Worm (Caenorhabditis elegans) whole organism, young adult: ENCODE results near the gene abch-1.

Experiments
- B0035.1 ChIP-seq: sonication (generic microtip); optimal IDR thresholded peaks from 2 replicates; lab custom pipeline; 2016; ENCODE audit warnings: missing genetic modification characterization, mild to moderate bottlenecking, missing compliant biosample characterization, missing genotype, missing genetic modification reagents
- C06A6.2 ChIP-seq: fragments of 200-800 bp; sonication (Bioruptor generic); conservative IDR thresholded peaks from 2 replicates; pipeline ENCODE4 v1.3.6; 2022; ENCODE audit warnings: missing genetic modification characterization, missing compliant biosample characterization
- F39B2.1 ChIP-seq: fragments of 200-800 bp; sonication (Bioruptor generic); IDR thresholded peaks from 2 replicates; pipeline ENCODE4 v1.3.6; 2022; ENCODE audit warnings: missing genetic modification reagents, missing genetic modification characterization, missing compliant biosample characterization
- F57A8.1 ChIP-seq: fragments of 200-800 bp; sonication (Bioruptor generic); optimal IDR thresholded peaks from 2 replicates; lab custom pipeline; 2018; ENCODE audit warnings: mild to moderate bottlenecking, missing genetic modification characterization, moderate library complexity, missing compliant biosample characterization
- K12H6.12 ChIP-seq: fragments of 200-800 bp; sonication (Bioruptor generic); optimal IDR thresholded peaks from 2 replicates; lab custom pipeline; 2018; ENCODE audit warnings: mild to moderate bottlenecking, missing genetic modification characterization, missing compliant biosample characterization
- Y53G8AR.9 ChIP-seq: fragments of 200-800 bp; sonication (Bioruptor generic); conservative IDR thresholded peaks from 2 replicates; pipeline ENCODE4 v1.3.6; 2022; ENCODE audit warnings: missing genetic modification reagents, missing genetic modification characterization, missing compliant biosample characterization
- Y95B8A.8 ChIP-seq: fragments of 200-800 bp; sonication (Bioruptor generic); IDR thresholded peaks from 2 replicates; pipeline ENCODE4 v1.3.6; 2022; ENCODE audit warnings: missing genetic modification reagents, missing genetic modification characterization, missing compliant biosample characterization
- ama-1 ChIP-seq, 3 experiments: fragments of 150-350 bp in 1 of 3; sonication (generic microtip) in 2 of 3; optimal IDR thresholded peaks; 2 replicates each; lab custom pipeline; 2014 to 2018; ENCODE audit warnings: missing biosample characterization in 2 of 3, missing genetic modification characterization in 2 of 3, missing genetic modification reagents in 2 of 3
- aptf-2 ChIP-seq: fragments of 200-800 bp; sonication (Bioruptor generic); conservative IDR thresholded peaks from 2 replicates; pipeline ENCODE4 v1.3.6; 2022; ENCODE audit warnings: missing genetic modification reagents, missing genetic modification characterization, missing compliant biosample characterization
- atf-7 ChIP-seq: sonication (generic microtip); optimal IDR thresholded peaks from 2 replicates; lab custom pipeline; 2017; ENCODE audit warnings: mild to moderate bottlenecking, missing genetic modification characterization, missing compliant biosample characterization
- bed-2 ChIP-seq: fragments of 200-800 bp; sonication (Bioruptor generic); IDR thresholded peaks from 2 replicates; pipeline ENCODE4 v1.3.6; 2022; ENCODE audit warnings: missing genetic modification reagents, missing genetic modification characterization, missing compliant biosample characterization
- cebp-2 ChIP-seq: fragments of 200-800 bp; sonication (Bioruptor generic); IDR thresholded peaks from 2 replicates; pipeline ENCODE4 v1.3.6; 2022; ENCODE audit warnings: missing genetic modification characterization, missing compliant biosample characterization
- ceh-58 ChIP-seq: fragments of 200-800 bp; sonication (Bioruptor generic); IDR thresholded peaks from 2 replicates; pipeline ENCODE4 v1.3.6; 2022; ENCODE audit warnings: missing genetic modification characterization, missing compliant biosample characterization
- die-1 ChIP-seq: sonication (generic microtip); optimal IDR thresholded peaks from 2 replicates; lab custom pipeline; 2016; ENCODE audit warnings: missing genotype, mild to moderate bottlenecking, missing genetic modification characterization, missing compliant biosample characterization
- egl-44 ChIP-seq: fragments of 200-800 bp; sonication (Bioruptor generic); IDR thresholded peaks from 2 replicates; pipeline ENCODE4 v1.3.6; 2022; ENCODE audit warnings: missing genetic modification reagents, missing genetic modification characterization, missing compliant biosample characterization
- ets-4 ChIP-seq: fragments of 200-800 bp; sonication (Bioruptor generic); optimal IDR thresholded peaks from 2 replicates; lab custom pipeline; 2018; ENCODE audit warnings: mild to moderate bottlenecking, missing genetic modification characterization, missing compliant biosample characterization
- lin-26 ChIP-seq: fragments of 200-800 bp; sonication (Bioruptor generic); IDR thresholded peaks from 2 replicates; pipeline ENCODE4 v1.3.6; 2022; ENCODE audit warnings: missing genetic modification reagents, missing genetic modification characterization, missing compliant biosample characterization
- lin-54 ChIP-seq: fragments of 200-800 bp; sonication (Bioruptor generic); optimal IDR thresholded peaks from 2 replicates; lab custom pipeline; 2018; ENCODE audit warnings: mild to moderate bottlenecking, missing genetic modification characterization, missing compliant biosample characterization
- lir-1 ChIP-seq: fragments of 200-800 bp; sonication (Bioruptor generic); conservative IDR thresholded peaks from 2 replicates; pipeline ENCODE4 v1.3.6; 2022; ENCODE audit warnings: missing genetic modification reagents, missing genetic modification characterization, missing compliant biosample characterization
- madf-8 ChIP-seq: fragments of 200-800 bp; sonication (Bioruptor generic); conservative IDR thresholded peaks from 2 replicates; pipeline ENCODE4 v1.3.6; 2022; ENCODE audit warnings: missing genetic modification reagents, missing genetic modification characterization, missing compliant biosample characterization
- mel-28 ChIP-seq: sonication (generic microtip); optimal IDR thresholded peaks from 2 replicates; lab custom pipeline; 2016; ENCODE audit warnings: borderline replicate concordance, mild to moderate bottlenecking, missing genetic modification characterization, missing compliant biosample characterization
- mxl-1 ChIP-seq: sonication (generic microtip); optimal IDR thresholded peaks from 2 replicates; lab custom pipeline; 2016; ENCODE audit warnings: missing genetic modification characterization, missing compliant biosample characterization
- nfya-1 ChIP-seq: sonication (generic microtip); optimal IDR thresholded peaks from 2 replicates; lab custom pipeline; 2017; ENCODE audit warnings: antibody characterized with exemption, missing compliant biosample characterization, missing genetic modification characterization, borderline replicate concordance; ENCODE audit not compliant: insufficient read depth
- nfya-2 ChIP-seq: fragments of 200-800 bp; sonication (Bioruptor generic); IDR thresholded peaks from 2 replicates; pipeline ENCODE4 v1.3.6; 2022; ENCODE audit warnings: missing genetic modification reagents, missing genetic modification characterization, missing compliant biosample characterization
- nhr-80 ChIP-seq: sonication (generic microtip); optimal IDR thresholded peaks from 2 replicates; lab custom pipeline; 2016; ENCODE audit warnings: missing genetic modification characterization, missing compliant biosample characterization
- nhr-90 ChIP-seq: sonication (generic microtip); optimal IDR thresholded peaks from 2 replicates; lab custom pipeline; 2016; ENCODE audit warnings: missing genotype, mild to moderate bottlenecking, missing genetic modification characterization, missing compliant biosample characterization
- rec-8 ChIP-seq, 2 experiments: sonication (generic microtip); optimal IDR thresholded peaks; 2 replicates each; lab custom pipeline; 2016; ENCODE audit warnings: mild to moderate bottlenecking in 2 of 2, missing genetic modification characterization in 2 of 2, missing genetic modification reagents in 2 of 2, missing genotype in 2 of 2, missing biosample characterization in 1 of 2, missing compliant biosample characterization in 1 of 2, moderate library complexity in 1 of 2
- rpc-1 ChIP-seq, 2 experiments: fragments of 150-350 bp in 1 of 2; sonication (generic microtip) in 1 of 2; optimal IDR thresholded peaks; 2 replicates each; lab custom pipeline; 2014 to 2018; ENCODE audit warnings: missing biosample characterization in 1 of 2, missing genetic modification characterization in 1 of 2, missing genetic modification reagents in 1 of 2, missing genotype in 1 of 2
- sdz-38 ChIP-seq: sonication (generic microtip); optimal IDR thresholded peaks from 2 replicates; lab custom pipeline; 2016; ENCODE audit warnings: missing genotype, missing genetic modification characterization, missing compliant biosample characterization
- snpc-1.1 ChIP-seq: sonication (generic microtip); optimal IDR thresholded peaks from 2 replicates; lab custom pipeline; 2017; ENCODE audit warnings: missing genetic modification characterization, mild to moderate bottlenecking, missing compliant biosample characterization, antibody characterized with exemption, moderate library complexity, missing genotype, missing genetic modification reagents; ENCODE audit not compliant: insufficient read depth
- snpc-1.3 ChIP-seq: sonication (generic microtip); optimal IDR thresholded peaks from 2 replicates; lab custom pipeline; 2017; ENCODE audit warnings: missing genetic modification characterization, mild to moderate bottlenecking, missing compliant biosample characterization, antibody characterized with exemption, moderate library complexity, missing genotype, missing genetic modification reagents; ENCODE audit not compliant: insufficient read depth
- somi-1 ChIP-seq: fragments of 200-800 bp; sonication (Bioruptor generic); optimal IDR thresholded peaks from 2 replicates; lab custom pipeline; 2018; ENCODE audit warnings: mild to moderate bottlenecking, missing genetic modification characterization, missing compliant biosample characterization
- tbp1 ChIP-seq: fragments of 200-800 bp; sonication (Bioruptor generic); optimal IDR thresholded peaks from 2 replicates; lab custom pipeline; 2018; ENCODE audit warnings: mild to moderate bottlenecking, missing genetic modification characterization, missing compliant biosample characterization
- tbx-9 ChIP-seq: sonication (generic microtip); optimal IDR thresholded peaks from 2 replicates; lab custom pipeline; 2016; ENCODE audit warnings: borderline replicate concordance, missing genetic modification characterization, inconsistent platforms, missing compliant biosample characterization
- tlf-1 ChIP-seq: fragments of 200-800 bp; sonication (Bioruptor generic); optimal IDR thresholded peaks from 2 replicates; lab custom pipeline; 2018; ENCODE audit warnings: mild to moderate bottlenecking, missing genetic modification characterization, missing compliant biosample characterization
- unc-130 ChIP-seq: sonication (generic microtip); optimal IDR thresholded peaks from 2 replicates; lab custom pipeline; 2016; ENCODE audit warnings: missing genetic modification reagents, missing genetic modification characterization, missing compliant biosample characterization
- zim-3 ChIP-seq: sonication (generic microtip); optimal IDR thresholded peaks from 2 replicates; lab custom pipeline; 2017; ENCODE audit warnings: mild to moderate bottlenecking, missing genetic modification characterization, moderate library complexity, missing compliant biosample characterization
- ztf-25 ChIP-seq: fragments of 200-800 bp; sonication (Bioruptor generic); IDR thresholded peaks from 2 replicates; pipeline ENCODE4 v1.3.6; 2022; ENCODE audit warnings: missing genetic modification reagents, missing genetic modification characterization, missing compliant biosample characterization
- ztf-28 ChIP-seq: fragments of 200-800 bp; sonication (Bioruptor generic); IDR thresholded peaks from 2 replicates; pipeline ENCODE4 v1.3.6; 2022; ENCODE audit warnings: missing genetic modification reagents, missing genetic modification characterization, missing compliant biosample characterization
- ztf-3 ChIP-seq: fragments of 200-800 bp; sonication (Bioruptor generic); optimal IDR thresholded peaks from 2 replicates; lab custom pipeline; 2018; ENCODE audit warnings: mild to moderate bottlenecking, missing genetic modification characterization, missing compliant biosample characterization
- ztf-6 ChIP-seq: fragments of 200-800 bp; sonication (Bioruptor generic); IDR thresholded peaks from 2 replicates; pipeline ENCODE4 v1.3.6; 2022; ENCODE audit warnings: missing genetic modification reagents, missing genetic modification characterization, missing compliant biosample characterization

Gene abch-1

DNA sequence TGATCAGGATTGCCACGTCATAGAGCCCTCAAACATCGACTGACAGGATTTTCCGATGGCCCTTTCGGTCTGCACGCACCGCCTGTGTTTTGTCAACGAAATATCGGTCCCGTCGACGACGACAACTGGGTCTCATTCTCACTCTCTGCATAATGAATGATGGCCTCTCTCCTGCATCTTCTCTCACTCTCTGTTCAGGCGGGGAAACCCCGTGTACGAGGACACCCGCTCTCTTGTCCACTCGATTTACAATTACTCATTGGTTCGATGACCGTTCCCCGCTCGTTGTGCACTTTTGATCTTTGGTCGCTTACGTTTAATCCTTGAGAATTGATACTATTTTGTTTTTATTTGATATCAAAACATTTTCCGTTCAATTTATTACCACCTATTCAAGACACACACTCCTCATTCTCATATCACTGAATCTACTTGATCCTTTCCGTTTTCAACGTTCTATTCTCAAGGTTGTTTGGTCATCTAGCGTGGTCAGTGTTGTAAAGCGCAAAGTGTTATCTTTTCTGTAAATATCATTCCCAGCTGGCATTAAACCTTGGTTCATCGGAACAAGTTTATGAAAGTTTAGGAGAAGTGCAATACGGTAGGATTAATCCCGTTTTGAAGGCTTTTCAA is 8.7 kb downstream of the abch-1 start:
- TF ChIP-seq lir-1 (GFP tag; lab: Robert Waterston, UW) (no peak), egl-44 (GFP tag; lab: Robert Waterston, UW) (0 out of 2 replicates have a peak, but pooled peaks have one; percentile 30), nhr-90 (tag; lab: Kevin White, UChicago) (peak; percentile 0), atf-7 (tag; lab: Kevin White, UChicago) (no peak), lin-26 (GFP tag; lab: Robert Waterston, UW) (0 out of 2 replicates have a peak, but pooled peaks have one; percentile 29), nhr-80 (tag; lab: Kevin White, UChicago) (peak; percentile 10), die-1 (tag; lab: Kevin White, UChicago) (peak; percentile 10), cebp-2 (GFP tag; lab: Robert Waterston, UW) (no peak), ama-1 (optimal IDR thresholded peaks at IDR 0.05; lab: Kevin White, UChicago) (no peak), ama-1 (GFP tag; optimal IDR thresholded peaks at IDR 0.05; lab: Kevin White, UChicago) (no peak)

DNA sequence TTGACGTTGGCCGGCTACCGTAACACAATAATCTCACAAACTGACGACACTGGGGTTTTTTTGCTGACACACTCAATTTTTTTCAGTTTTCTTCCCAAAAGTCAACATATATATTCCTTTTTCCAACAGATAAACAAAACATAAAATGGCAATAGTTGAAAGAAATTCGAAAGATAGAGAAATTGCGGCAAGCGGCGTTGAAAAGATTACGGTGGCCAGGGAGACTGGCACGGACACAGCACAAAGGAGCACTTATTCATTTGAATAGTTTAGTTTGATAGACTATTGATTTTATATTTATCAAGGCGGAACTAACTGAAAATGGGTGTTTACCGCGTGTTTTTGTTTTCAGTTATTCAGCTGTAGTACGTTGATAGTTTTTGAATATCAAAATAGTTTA is 10.1 kb downstream of the abch-1 start, which contains the start of gene toe-2:
TSS of gene toe-2 (minus strand) at position 70 of the 400 bp plus-strand sequence.
- TF ChIP-seq mel-28 (tag; lab: Kevin White, UChicago) = no peak
- TF ChIP-seq ztf-28 (GFP tag; lab: Robert Waterston, UW) = no peak
- no peak for TF ChIP-seq lin-54 (GFP tag; lab: Kevin White, UChicago)
- no peak for TF ChIP-seq B0035.1 (tag; lab: Kevin White, UChicago)
- no peak for TF ChIP-seq aptf-2 (GFP tag; lab: Robert Waterston, UW)
- no peak for TF ChIP-seq K12H6.12 (tag; lab: Kevin White, UChicago)
- no peak for TF ChIP-seq mxl-1
- no peak for TF ChIP-seq C06A6.2
- no peak for TF ChIP-seq lin-26 (GFP tag; lab: Robert Waterston, UW)
- TF ChIP-seq zim-3 (tag; lab: Kevin White, UChicago) = no peak
- TF ChIP-seq cebp-2 (GFP tag; lab: Robert Waterston, UW) = no peak
- TF ChIP-seq somi-1 (GFP tag; lab: Kevin White, UChicago) = no peak

DNA sequence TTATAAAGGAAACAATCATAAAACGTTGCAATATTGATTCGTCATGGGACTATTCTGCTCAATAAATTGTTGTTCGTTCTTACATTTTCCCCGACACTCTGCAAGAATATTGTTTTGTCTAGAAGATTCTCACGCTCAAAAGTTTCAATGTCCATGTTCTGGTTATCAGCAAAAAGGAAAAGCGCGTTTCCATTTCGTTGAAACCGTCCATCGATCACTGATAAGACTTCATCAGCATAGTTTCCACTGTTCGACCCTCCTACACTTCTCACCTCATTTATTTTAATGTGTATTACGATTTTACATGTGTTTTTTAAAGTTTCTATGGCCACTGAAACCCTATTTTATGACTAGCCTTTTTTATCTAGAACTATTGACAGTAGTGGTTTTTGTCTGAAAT is 11.3 kb downstream of the abch-1 start:
- TF ChIP-seq tlf-1 (GFP tag; lab: Kevin White, UChicago) (no peak), nhr-80 (tag; lab: Kevin White, UChicago) (peak; percentile 68)

DNA sequence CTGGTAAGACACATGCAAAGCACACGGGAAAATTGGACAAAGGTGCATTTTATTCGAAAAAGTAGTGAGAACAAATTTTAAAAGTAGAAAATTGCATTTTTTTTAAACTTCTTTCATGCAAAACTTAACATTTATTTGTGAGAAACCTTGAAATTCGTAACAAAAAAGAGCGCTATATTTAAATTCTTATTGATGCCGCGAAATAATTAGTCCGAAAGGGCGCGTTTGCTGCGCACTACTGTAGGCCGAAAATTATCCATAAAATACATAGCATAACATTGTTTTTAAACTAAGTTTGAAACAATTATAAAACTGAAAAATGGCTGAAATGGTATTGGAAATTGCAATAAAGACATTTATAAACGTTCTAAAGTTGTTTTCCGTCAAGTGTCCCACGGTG is 11.7 kb downstream of the abch-1 start:
- TF ChIP-seq somi-1 (GFP tag; lab: Kevin White, UChicago) (no peak), ztf-3 (GFP tag; lab: Kevin White, UChicago) (no peak), rec-8 (tag; optimal IDR thresholded peaks at IDR 0.05; lab: Kevin White, UChicago) (no peak), sdz-38 (tag; lab: Kevin White, UChicago) (no peak), ztf-6 (GFP tag; lab: Robert Waterston, UW) (no peak), tbp1 (no peak), madf-8 (GFP tag; lab: Robert Waterston, UW) (peak; percentile 85), tbx-9 (tag; lab: Kevin White, UChicago) (no peak), ets-4 (GFP tag; lab: Kevin White, UChicago) (no peak), F57A8.1 (GFP tag; lab: Kevin White, UChicago) (no peak), rpc-1 (optimal IDR thresholded peaks at IDR 0.05; lab: Kevin White, UChicago) (no peak), rpc-1 (tag; optimal IDR thresholded peaks at IDR 0.05; lab: Kevin White, UChicago) (no peak), ztf-25 (GFP tag; lab: Robert Waterston, UW) (no peak), Y53G8AR.9 (GFP tag; lab: Robert Waterston, UW) (no peak), F39B2.1 (GFP tag; lab: Robert Waterston, UW) (no peak), bed-2 (GFP tag; lab: Robert Waterston, UW) (no peak), snpc-1.3 (tag; lab: Kevin White, UChicago) (no peak), egl-44 (GFP tag; lab: Robert Waterston, UW) (no peak), nfya-1 (tag; lab: Kevin White, UChicago) (no peak), snpc-1.1 (tag; lab: Kevin White, UChicago) (no peak), unc-130 (GFP tag; lab: Kevin White, UChicago) (peak; percentile 77), ceh-58 (GFP tag; lab: Robert Waterston, UW) (no peak), nfya-2 (GFP tag; lab: Robert Waterston, UW) (no peak), Y95B8A.8 (GFP tag; lab: Robert Waterston, UW) (no peak), atf-7 (tag; lab: Kevin White, UChicago) (no peak)
